Worm (Caenorhabditis elegans) whole organism, young adult: ENCODE measurements around the gene prx-19.

ENCODE experiments used
- B0019.2 ChIP-seq: fragments of 200-800 bp; sonication (Bioruptor generic); conservative IDR thresholded peaks from 2 replicates; pipeline ENCODE4 v1.3.6; 2022; ENCODE audit warnings: missing genetic modification reagents, missing genetic modification characterization, missing compliant biosample characterization
- C06A6.2 ChIP-seq: fragments of 200-800 bp; sonication (Bioruptor generic); conservative IDR thresholded peaks from 2 replicates; pipeline ENCODE4 v1.3.6; 2022; ENCODE audit warnings: missing genetic modification characterization, missing compliant biosample characterization
- C17E4.6 ChIP-seq: fragments of 200-800 bp; sonication (Bioruptor generic); IDR thresholded peaks from 2 replicates; pipeline ENCODE4 v1.3.6; 2022; ENCODE audit warnings: missing genetic modification reagents, missing genetic modification characterization, missing compliant biosample characterization
- D2030.7 ChIP-seq: fragments of 200-800 bp; sonication (Bioruptor generic); IDR thresholded peaks from 2 replicates; pipeline ENCODE4 v1.3.6; 2022; ENCODE audit warnings: missing genetic modification reagents, missing genetic modification characterization, missing compliant biosample characterization
- F33H1.4 ChIP-seq: fragments of 200-800 bp; sonication (Bioruptor generic); IDR thresholded peaks from 2 replicates; pipeline ENCODE4 v1.3.6; 2022; ENCODE audit warnings: missing genetic modification reagents, missing genetic modification characterization, missing compliant biosample characterization
- F39B2.1 ChIP-seq: fragments of 200-800 bp; sonication (Bioruptor generic); IDR thresholded peaks from 2 replicates; pipeline ENCODE4 v1.3.6; 2022; ENCODE audit warnings: missing genetic modification reagents, missing genetic modification characterization, missing compliant biosample characterization
- F49E8.2 ChIP-seq: sonication (generic microtip); optimal IDR thresholded peaks from 3 replicates; lab custom pipeline; 2017; ENCODE audit warnings: missing genetic modification characterization, mild to moderate bottlenecking, missing compliant biosample characterization, antibody characterized with exemption, moderate library complexity; ENCODE audit not compliant: insufficient read depth
- F52B5.7 ChIP-seq: sonication (generic microtip); optimal IDR thresholded peaks from 2 replicates; lab custom pipeline; 2016; ENCODE audit warnings: mild to moderate bottlenecking, missing genetic modification characterization, missing compliant biosample characterization
- K12H6.12 ChIP-seq: fragments of 200-800 bp; sonication (Bioruptor generic); optimal IDR thresholded peaks from 2 replicates; lab custom pipeline; 2018; ENCODE audit warnings: mild to moderate bottlenecking, missing genetic modification characterization, missing compliant biosample characterization
- Y53F4B.3 ChIP-seq: fragments of 200-800 bp; sonication (Bioruptor generic); IDR thresholded peaks from 2 replicates; pipeline ENCODE4 v1.3.6; 2022; ENCODE audit warnings: missing genetic modification reagents, missing genetic modification characterization, missing compliant biosample characterization
- Y56A3A.18 ChIP-seq: fragments of 200-800 bp; sonication (Bioruptor generic); IDR thresholded peaks from 2 replicates; pipeline ENCODE4 v1.3.6; 2022; ENCODE audit warnings: missing genetic modification reagents, missing genetic modification characterization, missing compliant biosample characterization
- Y95B8A.8 ChIP-seq: fragments of 200-800 bp; sonication (Bioruptor generic); IDR thresholded peaks from 2 replicates; pipeline ENCODE4 v1.3.6; 2022; ENCODE audit warnings: missing genetic modification reagents, missing genetic modification characterization, missing compliant biosample characterization
- atf-7 ChIP-seq: sonication (generic microtip); optimal IDR thresholded peaks from 2 replicates; lab custom pipeline; 2017; ENCODE audit warnings: mild to moderate bottlenecking, missing genetic modification characterization, missing compliant biosample characterization
- bed-1 ChIP-seq: fragments of 200-800 bp; sonication (Bioruptor generic); IDR thresholded peaks from 2 replicates; pipeline ENCODE4 v1.3.6; 2022; ENCODE audit warnings: missing genetic modification reagents, missing genetic modification characterization, missing compliant biosample characterization
- cebp-2 ChIP-seq: fragments of 200-800 bp; sonication (Bioruptor generic); IDR thresholded peaks from 2 replicates; pipeline ENCODE4 v1.3.6; 2022; ENCODE audit warnings: missing genetic modification characterization, missing compliant biosample characterization
- ceh-100 ChIP-seq: fragments of 200-800 bp; sonication (Bioruptor generic); IDR thresholded peaks from 2 replicates; pipeline ENCODE4 v1.3.6; 2022; ENCODE audit warnings: missing genetic modification reagents, missing genetic modification characterization, missing compliant biosample characterization
- ceh-27 ChIP-seq: fragments of 200-800 bp; sonication (Bioruptor generic); optimal IDR thresholded peaks from 2 replicates; lab custom pipeline; 2018; ENCODE audit warnings: mild to moderate bottlenecking, missing genetic modification characterization, moderate library complexity, missing compliant biosample characterization
- ceh-79 ChIP-seq: sonication (generic microtip); optimal IDR thresholded peaks from 2 replicates; lab custom pipeline; 2017; ENCODE audit warnings: mild to moderate bottlenecking, missing genetic modification characterization, missing compliant biosample characterization
- die-1 ChIP-seq: sonication (generic microtip); optimal IDR thresholded peaks from 2 replicates; lab custom pipeline; 2016; ENCODE audit warnings: missing genotype, mild to moderate bottlenecking, missing genetic modification characterization, missing compliant biosample characterization
- dpl-1 ChIP-seq: fragments of 150-350 bp; optimal IDR thresholded peaks from 2 replicates; lab custom pipeline; 2014; ENCODE audit warnings: missing biosample characterization, missing genetic modification reagents, missing genetic modification characterization
- fkh-3 ChIP-seq: sonication (generic microtip); optimal IDR thresholded peaks from 2 replicates; lab custom pipeline; 2016; ENCODE audit warnings: mild to moderate bottlenecking, missing genetic modification characterization, missing compliant biosample characterization
- lin-40 ChIP-seq: sonication (generic microtip); optimal IDR thresholded peaks from 2 replicates; lab custom pipeline; 2016; ENCODE audit warnings: missing genetic modification characterization, mild to moderate bottlenecking, missing compliant biosample characterization, missing genotype, missing genetic modification reagents
- lir-1 ChIP-seq: fragments of 200-800 bp; sonication (Bioruptor generic); conservative IDR thresholded peaks from 2 replicates; pipeline ENCODE4 v1.3.6; 2022; ENCODE audit warnings: missing genetic modification reagents, missing genetic modification characterization, missing compliant biosample characterization
- lsl-1 ChIP-seq: fragments of 200-800 bp; sonication (Bioruptor generic); optimal IDR thresholded peaks from 2 replicates; lab custom pipeline; 2018; ENCODE audit warnings: mild to moderate bottlenecking, missing genetic modification characterization, moderate library complexity, missing compliant biosample characterization
- madf-6 ChIP-seq: fragments of 200-800 bp; sonication (Bioruptor generic); IDR thresholded peaks from 2 replicates; pipeline ENCODE4 v1.3.6; 2022; ENCODE audit warnings: missing genetic modification reagents, missing genetic modification characterization, missing compliant biosample characterization
- madf-8 ChIP-seq: fragments of 200-800 bp; sonication (Bioruptor generic); conservative IDR thresholded peaks from 2 replicates; pipeline ENCODE4 v1.3.6; 2022; ENCODE audit warnings: missing genetic modification reagents, missing genetic modification characterization, missing compliant biosample characterization
- nfya-2 ChIP-seq: fragments of 200-800 bp; sonication (Bioruptor generic); IDR thresholded peaks from 2 replicates; pipeline ENCODE4 v1.3.6; 2022; ENCODE audit warnings: missing genetic modification reagents, missing genetic modification characterization, missing compliant biosample characterization
- nfyb-1 ChIP-seq: fragments of 200-800 bp; sonication (Bioruptor generic); IDR thresholded peaks from 2 replicates; pipeline ENCODE4 v1.3.6; 2022; ENCODE audit warnings: missing genetic modification reagents, missing genetic modification characterization, missing compliant biosample characterization
- nhr-179 ChIP-seq: sonication (generic microtip); optimal IDR thresholded peaks from 2 replicates; lab custom pipeline; 2016; ENCODE audit warnings: mild to moderate bottlenecking, missing genetic modification characterization, missing compliant biosample characterization
- nhr-90 ChIP-seq: sonication (generic microtip); optimal IDR thresholded peaks from 2 replicates; lab custom pipeline; 2016; ENCODE audit warnings: missing genotype, mild to moderate bottlenecking, missing genetic modification characterization, missing compliant biosample characterization
- pha-4 ChIP-seq: fragments of 150-350 bp; sonication (generic microtip); optimal IDR thresholded peaks from 2 replicates; lab custom pipeline; 2014; ENCODE audit warnings: missing biosample characterization, missing genetic modification reagents, missing genetic modification characterization
- repo-1 ChIP-seq: sonication (generic microtip); optimal IDR thresholded peaks from 2 replicates; lab custom pipeline; 2017; ENCODE audit warnings: mild to moderate bottlenecking, missing genetic modification characterization, missing compliant biosample characterization
- rpc-1 ChIP-seq, 2 experiments: fragments of 150-350 bp in 1 of 2; sonication (generic microtip) in 1 of 2; optimal IDR thresholded peaks; 2 replicates each; lab custom pipeline; 2014 to 2018; ENCODE audit warnings: missing biosample characterization in 1 of 2, missing genetic modification characterization in 1 of 2, missing genetic modification reagents in 1 of 2, missing genotype in 1 of 2
- sea-2 ChIP-seq: fragments of 200-800 bp; sonication (Bioruptor generic); IDR thresholded peaks from 2 replicates; pipeline ENCODE4 v1.3.6; 2022; ENCODE audit warnings: missing genetic modification characterization, missing compliant biosample characterization
- snpc-3.4 ChIP-seq: sonication (generic microtip); optimal IDR thresholded peaks from 2 replicates; lab custom pipeline; 2017; ENCODE audit warnings: missing genetic modification characterization, mild to moderate bottlenecking, missing compliant biosample characterization, antibody characterized with exemption, moderate library complexity, missing genotype, missing genetic modification reagents
- tbx-9 ChIP-seq: sonication (generic microtip); optimal IDR thresholded peaks from 2 replicates; lab custom pipeline; 2016; ENCODE audit warnings: borderline replicate concordance, missing genetic modification characterization, inconsistent platforms, missing compliant biosample characterization
- xnd-1 ChIP-seq: sonication (generic microtip); optimal IDR thresholded peaks from 2 replicates; lab custom pipeline; 2016; ENCODE audit warnings: missing genotype, missing genetic modification reagents, missing genetic modification characterization, missing compliant biosample characterization
- zfh-2 ChIP-seq: fragments of 200-800 bp; sonication (Bioruptor generic); conservative IDR thresholded peaks from 2 replicates; pipeline ENCODE4 v1.3.6; 2022; ENCODE audit warnings: missing genetic modification reagents, missing genetic modification characterization, missing compliant biosample characterization
- ztf-26 ChIP-seq: sonication (generic microtip); optimal IDR thresholded peaks from 2 replicates; lab custom pipeline; 2017; ENCODE audit warnings: missing genetic modification characterization, missing compliant biosample characterization

Gene prx-19

ce11 chrIII:8844137-8844536 is 35.0 kb upstream of the prx-19 start:
- TF ChIP-seq dpl-1 (GFP tag; lab: Kevin White, UChicago) (no peak), nhr-179 (tag; lab: Kevin White, UChicago) (no peak), Y56A3A.18 (no peak), xnd-1 (no peak), nhr-90 (tag; lab: Kevin White, UChicago) (no peak), snpc-3.4 (no peak), cebp-2 (no peak), Y53F4B.3 (GFP tag; lab: Robert Waterston, UW) (no peak), F39B2.1 (GFP tag; lab: Robert Waterston, UW) (no peak), tbx-9 (tag; lab: Kevin White, UChicago) (no peak)

- TF ChIP-seq nfya-2 (no peak), K12H6.12 (tag; lab: Kevin White, UChicago) (no peak)
These were observed 30.7 kb upstream of the prx-19 start for ce11 chrIII:8839813-8840212.

ce11 chrIII:8838075-8838474 is 29.0 kb upstream of the prx-19 start, which contains the start of gene F44E2.4:
F44E2.4 (minus strand) TSS chrIII:8838424.
- TF ChIP-seq sea-2 (no peak), Y95B8A.8 (GFP tag; lab: Robert Waterston, UW) (no peak), F52B5.7 (tag; lab: Kevin White, UChicago) (no peak), B0019.2 (GFP tag; lab: Robert Waterston, UW) (no peak), C17E4.6 (no peak), ztf-26 (tag; lab: Kevin White, UChicago) (no peak), lin-40 (tag; lab: Kevin White, UChicago) (no peak), F49E8.2 (tag; lab: Kevin White, UChicago) (no peak), pha-4 (tag; lab: Kevin White, UChicago) (no peak)

- TF ChIP-seq madf-6 (GFP tag; lab: Robert Waterston, UW) (peak; percentile 72), madf-8 (peak; percentile 46), zfh-2 (no peak), F33H1.4 (GFP tag; lab: Robert Waterston, UW) (peak; percentile 83), lsl-1 (peak; percentile 88), ceh-79 (tag; lab: Kevin White, UChicago) (no peak), xnd-1 (peak; percentile 67), dpl-1 (GFP tag; lab: Kevin White, UChicago) (peak; percentile 23)
These were observed 22.1 kb upstream of the prx-19 start, which contains the start of gene F44E2.10 for ce11 chrIII:8831059-8831750. F44E2.10 (minus strand) TSS chrIII:8831109.

- 0 out of 2 replicates have a peak, but pooled peaks have one; percentile 24 for TF ChIP-seq D2030.7 (GFP tag; lab: Robert Waterston, UW)
- TF ChIP-seq rpc-1 (optimal IDR thresholded peaks at IDR 0.05; lab: Kevin White, UChicago), result no peak
- TF ChIP-seq rpc-1 (tag; optimal IDR thresholded peaks at IDR 0.05; lab: Kevin White, UChicago), result no peak
These were observed 20.1 kb upstream of the prx-19 start, which contains the start of gene F44E2.3 for ce11 chrIII:8829245-8829644. F44E2.3 (minus strand) TSS chrIII:8829305.

- TF ChIP-seq die-1 (tag; lab: Kevin White, UChicago) (no peak), fkh-3 (tag; lab: Kevin White, UChicago) (no peak), tbx-9 (tag; lab: Kevin White, UChicago) (no peak), nfyb-1 (GFP tag; lab: Robert Waterston, UW) (no peak), ceh-27 (GFP tag; lab: Kevin White, UChicago) (no peak), atf-7 (tag; lab: Kevin White, UChicago) (no peak), C06A6.2 (no peak), bed-1 (GFP tag; lab: Robert Waterston, UW) (no peak), lir-1 (GFP tag; lab: Robert Waterston, UW) (no peak), madf-8 (no peak), ceh-100 (no peak), C17E4.6 (no peak), nfya-2 (no peak), repo-1 (no peak)
These were observed 18.0 kb upstream of the prx-19 start, which contains the start of gene F54F2.9 for ce11 chrIII:8827128-8827527. F54F2.9 (minus strand) TSS chrIII:8827228.
